Worm (Caenorhabditis elegans): Measurements from ENCODE around the gene K08F8.15.

DNA sequence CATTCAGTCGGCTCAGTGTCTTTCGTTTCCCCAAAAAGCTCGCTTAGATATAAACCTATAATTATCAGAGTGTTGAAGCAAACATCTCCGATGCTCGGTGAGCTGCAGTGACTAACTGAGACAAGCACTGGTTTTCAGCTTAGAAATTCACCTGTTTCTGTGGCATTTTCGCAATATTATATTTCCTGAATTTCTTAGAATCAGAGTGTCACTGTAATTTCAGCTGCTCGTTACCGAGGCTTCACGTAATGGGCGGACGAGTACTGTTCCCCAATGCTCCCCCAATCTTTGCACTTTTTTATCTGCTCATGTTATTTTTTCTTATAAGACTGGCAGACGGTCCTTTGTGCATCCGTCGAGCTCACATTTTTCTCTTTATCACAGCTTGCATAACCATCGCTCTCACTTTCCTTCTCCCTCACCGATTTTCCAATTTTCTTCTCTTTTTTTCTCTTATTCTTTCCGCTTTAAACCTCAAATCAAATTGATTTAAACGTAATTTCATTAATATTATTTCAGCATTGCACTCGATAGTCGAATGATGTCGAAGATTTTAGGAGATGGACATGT, 44.6 kb upstream of the K08F8.15 start, which contains the start of gene trcs-2:
- no peak for TF ChIP-seq ama-1 (optimal IDR thresholded peaks at IDR 0.05)
- TF ChIP-seq nhr-90 (tag; optimal IDR thresholded peaks at IDR 0.05; ENCODE audit: poor library complexity): no peak
- no peak for TF ChIP-seq efl-1 (optimal IDR thresholded peaks at IDR 0.05)
- no peak for TF ChIP-seq efl-1 (GFP tag; optimal IDR thresholded peaks at IDR 0.05 in 1 of 2)
- TF ChIP-seq ceh-82 (tag; optimal IDR thresholded peaks at IDR 0.05): no peak
- no peak for TF ChIP-seq fkh-10 (GFP tag; optimal IDR thresholded peaks at IDR 0.05)
- no peak for TF ChIP-seq egl-27 (tag; optimal IDR thresholded peaks at IDR 0.05)
- no peak for TF ChIP-seq sptf-1 (tag; optimal IDR thresholded peaks at IDR 0.05)
- no peak for TF ChIP-seq lsy-2 (tag; optimal IDR thresholded peaks at IDR 0.05)
- no peak for TF ChIP-seq tlp-1 (tag; optimal IDR thresholded peaks at IDR 0.05)
- no peak for TF ChIP-seq sup-37 (GFP tag; optimal IDR thresholded peaks at IDR 0.05)
- TF ChIP-seq ztf-11 (tag; optimal IDR thresholded peaks at IDR 0.05): no peak

All from whole organism, L1 larva.